Worm (Caenorhabditis elegans): ENCODE measurements around the gene cest-4.

cest-4 gene

ce11 chrIV:6811808-6812207, 9.7 kb upstream of the cest-4 start, which contains the start of gene ceh-48:
TSS of gene ceh-48 (plus strand) at chrIV:6812108.
- TF ChIP-seq unc-130 (tag; optimal IDR thresholded peaks at IDR 0.05) = no peak
- TF ChIP-seq aly-2 (tag; optimal IDR thresholded peaks at IDR 0.05) = no peak
- TF ChIP-seq fos-1 (tag; optimal IDR thresholded peaks at IDR 0.05) = no peak
- TF ChIP-seq snu-23 (GFP tag; optimal IDR thresholded peaks at IDR 0.05) = no peak
- no peak for TF ChIP-seq mab-9 (GFP tag; IDR thresholded peaks at IDR 0.05)
- no peak for TF ChIP-seq lir-3 (tag; optimal IDR thresholded peaks at IDR 0.05; ENCODE audit: poor library complexity)
- no peak for TF ChIP-seq lsy-2 (tag; optimal IDR thresholded peaks at IDR 0.05)
- TF ChIP-seq ces-1 (GFP tag; optimal IDR thresholded peaks at IDR 0.05) = no peak

ce11 chrIV:6809756-6810155, 7.6 kb upstream of the cest-4 start:
- TF ChIP-seq lin-39 (tag; optimal IDR thresholded peaks at IDR 0.05) = no peak
- TF ChIP-seq hlh-17 (GFP tag; optimal IDR thresholded peaks at IDR 0.05; ENCODE audit: borderline replicate concordance) = no peak
- no peak for TF ChIP-seq grh-1 (GFP tag; IDR thresholded peaks at IDR 0.05)
- TF ChIP-seq nhr-19 (GFP tag; conservative IDR thresholded peaks at IDR 0.05) = peak; percentile 41
- TF ChIP-seq zag-1 (tag; optimal IDR thresholded peaks at IDR 0.05) = peak; percentile 11
- no peak for TF ChIP-seq pqm-1 (tag; optimal IDR thresholded peaks at IDR 0.05)
- TF ChIP-seq efl-3 (GFP tag; optimal IDR thresholded peaks at IDR 0.05) = no peak
- peak; percentile 35 for TF ChIP-seq blmp-1 (tag; optimal IDR thresholded peaks at IDR 0.05)
- TF ChIP-seq elt-2 (tag; optimal IDR thresholded peaks at IDR 0.05) = no peak
- peak; percentile 66 for TF ChIP-seq swsn-7 (tag; optimal IDR thresholded peaks at IDR 0.05)
- TF ChIP-seq sup-37 (GFP tag; optimal IDR thresholded peaks at IDR 0.05) = no peak
- no peak for TF ChIP-seq tlp-1 (tag; optimal IDR thresholded peaks at IDR 0.05)
- TF ChIP-seq rnt-1 (tag; optimal IDR thresholded peaks at IDR 0.05) = no peak
- TF ChIP-seq ama-1 (optimal IDR thresholded peaks at IDR 0.05) = no peak
- peak; percentile 24 for TF ChIP-seq lin-15B (tag; optimal IDR thresholded peaks at IDR 0.05)
- no peak for TF ChIP-seq unc-98 (GFP tag; IDR thresholded peaks at IDR 0.05)
- TF ChIP-seq sox-4 (tag; optimal IDR thresholded peaks at IDR 0.05) = no peak
- TF ChIP-seq aha-1 (tag; optimal IDR thresholded peaks at IDR 0.05) = no peak
- peak; percentile 37 to 42 for TF ChIP-seq efl-1 (optimal IDR thresholded peaks at IDR 0.05)
- TF ChIP-seq efl-1 (GFP tag; optimal IDR thresholded peaks at IDR 0.05 in 1 of 2) = peak; percentile 6 to 81
- TF ChIP-seq ztf-11 (tag; optimal IDR thresholded peaks at IDR 0.05) = no peak
- TF ChIP-seq aly-2 (tag; optimal IDR thresholded peaks at IDR 0.05) = no peak
- no peak for TF ChIP-seq nhr-20 (tag; optimal IDR thresholded peaks at IDR 0.05)
- TF ChIP-seq C04F5.9 (tag; optimal IDR thresholded peaks at IDR 0.05) = no peak
- peak; percentile 57 for TF ChIP-seq snu-23 (GFP tag; optimal IDR thresholded peaks at IDR 0.05)
- TF ChIP-seq skn-1 (tag; optimal IDR thresholded peaks at IDR 0.05) = no peak
- TF ChIP-seq Y116A8C.19 (tag; optimal IDR thresholded peaks at IDR 0.05; ENCODE audit: borderline replicate concordance) = no peak
- TF ChIP-seq unc-62 (GFP tag; optimal IDR thresholded peaks at IDR 0.05) = no peak
- no peak for TF ChIP-seq nhr-237 (tag; optimal IDR thresholded peaks at IDR 0.05)
- no peak for TF ChIP-seq mdl-1 (tag; optimal IDR thresholded peaks at IDR 0.05)
- no peak for TF ChIP-seq nhr-84 (tag; optimal IDR thresholded peaks at IDR 0.05)
- no peak for TF ChIP-seq unc-30 (tag; optimal IDR thresholded peaks at IDR 0.05)
- TF ChIP-seq nhr-28 (tag; optimal IDR thresholded peaks at IDR 0.05) = no peak
- no peak for TF ChIP-seq ceh-88 (GFP tag; IDR thresholded peaks at IDR 0.05)
- TF ChIP-seq snpc-4 (tag; optimal IDR thresholded peaks at IDR 0.05) = no peak
- TF ChIP-seq jun-1 (tag; optimal IDR thresholded peaks at IDR 0.05) = peak; percentile 10
- no peak for TF ChIP-seq nhr-11 (tag; optimal IDR thresholded peaks at IDR 0.05)
- TF ChIP-seq egl-13 (tag; optimal IDR thresholded peaks at IDR 0.05) = peak; percentile 50
- no peak for TF ChIP-seq ceh-90 (tag; optimal IDR thresholded peaks at IDR 0.05)
- TF ChIP-seq F16B12.6 (tag; optimal IDR thresholded peaks at IDR 0.05) = no peak
- no peak for TF ChIP-seq dpl-1 (GFP tag; optimal IDR thresholded peaks at IDR 0.05)
- TF ChIP-seq sptf-1 (tag; optimal IDR thresholded peaks at IDR 0.05) = no peak
- no peak for TF ChIP-seq ces-1 (GFP tag; optimal IDR thresholded peaks at IDR 0.05)
- TF ChIP-seq irx-1 (tag; optimal IDR thresholded peaks at IDR 0.05) = no peak
- TF ChIP-seq mef-2 (tag; optimal IDR thresholded peaks at IDR 0.05) = no peak
- peak; percentile 94 for TF ChIP-seq lin-14 (GFP tag; optimal IDR thresholded peaks at IDR 0.05)
- no peak for TF ChIP-seq nhr-12 (tag; optimal IDR thresholded peaks at IDR 0.05)
- TF ChIP-seq nhr-85 (tag) = no peak
- TF ChIP-seq vab-15 (tag; optimal IDR thresholded peaks at IDR 0.05) = no peak
